Fruit fly (Drosophila melanogaster) whole organism, embryonic: Measurements from ENCODE around the gene CG33927.

ENCODE experiments used
- Antp ChIP-seq: fragments of 200-800 bp; sonication (Bioruptor generic); optimal IDR thresholded peaks from 3 replicates; lab custom pipeline; 2016; ENCODE audit warnings: missing biosample characterization, missing genetic modification characterization
- CG12071 ChIP-seq: fragments of 200-800 bp; sonication (Bioruptor generic); optimal IDR thresholded peaks from 3 replicates; lab custom pipeline; 2018; ENCODE audit warnings: missing biosample characterization, mild to moderate bottlenecking, missing genetic modification characterization
- CG12219 ChIP-seq: fragments of 200-800 bp; sonication (Bioruptor generic); optimal IDR thresholded peaks from 3 replicates; lab custom pipeline; 2018; ENCODE audit warnings: missing biosample characterization, mild to moderate bottlenecking, missing genetic modification characterization
- CG12391 ChIP-seq: fragments of 200-800 bp; sonication (Bioruptor generic); optimal IDR thresholded peaks from 3 replicates; lab custom pipeline; 2018; ENCODE audit warnings: missing biosample characterization, mild to moderate bottlenecking, missing genetic modification characterization, moderate library complexity
- CG13775 ChIP-seq: fragments of 200-800 bp; sonication (Bioruptor generic); optimal IDR thresholded peaks from 3 replicates; lab custom pipeline; 2017; ENCODE audit warnings: missing biosample characterization, mild to moderate bottlenecking, missing genetic modification characterization
- CG14860 ChIP-seq: fragments of 200-800 bp; sonication (Bioruptor generic); IDR thresholded peaks from 3 replicates; pipeline ENCODE4 v1.3.6; 2022; ENCODE audit warnings: missing biosample characterization, missing genetic modification characterization; ENCODE audit not compliant: partially characterized antibody
- CG15011 ChIP-seq: fragments of 200-800 bp; sonication (Bioruptor generic); optimal IDR thresholded peaks from 3 replicates; lab custom pipeline; 2018; ENCODE audit warnings: missing biosample characterization, mild to moderate bottlenecking, missing genetic modification characterization
- CG17385 ChIP-seq: fragments of 200-800 bp; sonication (Bioruptor generic); optimal IDR thresholded peaks from 3 replicates; lab custom pipeline; 2018; ENCODE audit warnings: missing biosample characterization, mild to moderate bottlenecking, missing genetic modification characterization
- CG18011 ChIP-seq: fragments of 200-800 bp; sonication (Bioruptor generic); optimal IDR thresholded peaks from 2 replicates; lab custom pipeline; 2017; ENCODE audit warnings: missing biosample characterization, missing genetic modification characterization, mild to moderate bottlenecking, moderate library complexity, missing genotype
- CG18764 ChIP-seq: fragments of 200-800 bp; sonication (Bioruptor generic); optimal IDR thresholded peaks from 3 replicates; lab custom pipeline; 2016; ENCODE audit warnings: missing biosample characterization, missing genetic modification characterization
- CG2678 ChIP-seq: fragments of 200-800 bp; sonication (Bioruptor generic); optimal IDR thresholded peaks from 3 replicates; lab custom pipeline; 2019; ENCODE audit warnings: missing biosample characterization, mild to moderate bottlenecking, missing genetic modification characterization, moderate library complexity
- CG31224 ChIP-seq: fragments of 200-800 bp; sonication (Bioruptor generic); IDR thresholded peaks from 2 replicates; pipeline ENCODE4 v1.3.6; 2022; ENCODE audit warnings: missing biosample characterization, missing genetic modification characterization
- CG3163 ChIP-seq: fragments of 200-800 bp; sonication (Bioruptor generic); optimal IDR thresholded peaks from 3 replicates; lab custom pipeline; 2016; ENCODE audit warnings: missing biosample characterization, missing genetic modification characterization
- CG3407 ChIP-seq: fragments of 200-800 bp; sonication (Bioruptor generic); optimal IDR thresholded peaks from 2 replicates; lab custom pipeline; 2018; ENCODE audit warnings: missing biosample characterization, mild to moderate bottlenecking, missing genetic modification characterization
- CG3726 ChIP-seq: fragments of 200-800 bp; sonication (Bioruptor generic); IDR thresholded peaks from 3 replicates; pipeline ENCODE4, ENCODE4 v1.3.6; 2022; ENCODE audit warnings: missing biosample characterization, missing genetic modification characterization
- CG4282 ChIP-seq: fragments of 200-800 bp; sonication (Bioruptor generic); optimal IDR thresholded peaks from 2 replicates; lab custom pipeline; 2016; ENCODE audit warnings: missing biosample characterization, missing genetic modification characterization
- CG4360 ChIP-seq: fragments of 200-800 bp; sonication (Bioruptor generic); IDR thresholded peaks from 2 replicates; pipeline ENCODE4 v1.3.6; 2022; ENCODE audit warnings: missing biosample characterization, missing genetic modification characterization
- CG6791 ChIP-seq: fragments of 200-800 bp; sonication (Bioruptor generic); IDR thresholded peaks from 3 replicates; pipeline ENCODE4 v1.3.6; 2022; ENCODE audit warnings: missing biosample characterization, missing genetic modification characterization; ENCODE audit not compliant: partially characterized antibody
- CG7271 ChIP-seq: fragments of 200-800 bp; sonication (Bioruptor generic); optimal IDR thresholded peaks from 2 replicates; lab custom pipeline; 2018; ENCODE audit warnings: missing biosample characterization, mild to moderate bottlenecking, missing genetic modification characterization, moderate library complexity
- CrebB ChIP-seq: fragments of 200-800 bp; sonication (Bioruptor generic); optimal IDR thresholded peaks from 3 replicates; lab custom pipeline; 2018; ENCODE audit warnings: missing biosample characterization, mild to moderate bottlenecking, missing genetic modification characterization
- Dfd ChIP-seq, 2 experiments: fragments of >200 bp; optimal IDR thresholded peaks; 2 replicates each; lab custom pipeline; 2017; ENCODE audit warnings: missing biosample characterization in 2 of 2, missing genetic modification characterization in 2 of 2
- Hand ChIP-seq: fragments of 200-800 bp; sonication (Bioruptor generic); optimal IDR thresholded peaks from 2 replicates; lab custom pipeline; 2017; ENCODE audit warnings: mild to moderate bottlenecking, missing biosample characterization, missing genetic modification reagents, missing genetic modification characterization
- Hr51 ChIP-seq, 2 experiments: fragments of 200-800 bp; sonication (Bioruptor generic); optimal IDR thresholded peaks; 2 replicates in 1 of 2; 3 replicates in 1 of 2; lab custom pipeline; 2016 to 2018; ENCODE audit warnings: missing biosample characterization in 2 of 2, missing genetic modification characterization in 2 of 2, mild to moderate bottlenecking in 1 of 2, moderate library complexity in 1 of 2
- Hsf ChIP-seq: fragments of 200-800 bp; sonication (Bioruptor generic); optimal IDR thresholded peaks from 3 replicates; lab custom pipeline; 2016; ENCODE audit warnings: missing biosample characterization, missing genetic modification characterization
- Jarid2 ChIP-seq: fragments of 200-800 bp; sonication (Bioruptor generic); optimal IDR thresholded peaks from 3 replicates; lab custom pipeline; 2017; ENCODE audit warnings: mild to moderate bottlenecking, missing biosample characterization, missing genetic modification reagents, missing genetic modification characterization
- MESR4 ChIP-seq: fragments of 200-800 bp; sonication (Bioruptor generic); optimal IDR thresholded peaks from 2 replicates; lab custom pipeline; 2018; ENCODE audit warnings: missing biosample characterization, mild to moderate bottlenecking, missing genetic modification characterization, moderate library complexity
- Meics ChIP-seq: fragments of 200-800 bp; sonication (Bioruptor generic); optimal IDR thresholded peaks from 2 replicates; lab custom pipeline; 2017; ENCODE audit warnings: missing biosample characterization, mild to moderate bottlenecking, missing genetic modification characterization
- Nf-YC ChIP-seq: fragments of 200-800 bp; optimal IDR thresholded peaks from 3 replicates; lab custom pipeline; 2019; ENCODE audit warnings: missing biosample characterization, mild to moderate bottlenecking, missing genetic modification characterization, moderate library complexity
- Oli ChIP-seq: fragments of 200-800 bp; sonication (Bioruptor generic); optimal IDR thresholded peaks from 2 replicates; lab custom pipeline; 2018; ENCODE audit warnings: missing biosample characterization, mild to moderate bottlenecking, missing genetic modification characterization, moderate library complexity
- Ptx1 ChIP-seq: fragments of 200-800 bp; sonication (Bioruptor generic); IDR thresholded peaks from 2 replicates; pipeline ENCODE4 v1.3.6; 2022; ENCODE audit warnings: missing biosample characterization, missing genetic modification characterization
- Sox100B ChIP-seq: fragments of 200-800 bp; sonication (Bioruptor generic); optimal IDR thresholded peaks from 3 replicates; lab custom pipeline; 2018; ENCODE audit warnings: missing biosample characterization, mild to moderate bottlenecking, missing genetic modification characterization
- Taf1 ChIP-seq: fragments of 200-800 bp; sonication (Bioruptor generic); IDR thresholded peaks from 2 replicates; pipeline ENCODE4 v1.3.6; 2022; ENCODE audit warnings: missing biosample characterization, missing genetic modification characterization
- ac ChIP-seq: fragments of 200-800 bp; sonication (Bioruptor generic); optimal IDR thresholded peaks from 3 replicates; lab custom pipeline; 2017; ENCODE audit warnings: missing biosample characterization, mild to moderate bottlenecking, missing genetic modification characterization
- btn ChIP-seq: fragments of 200-800 bp; sonication (Bioruptor generic); optimal IDR thresholded peaks from 2 replicates; lab custom pipeline; 2016; ENCODE audit warnings: missing biosample characterization, missing genetic modification characterization
- dati ChIP-seq: fragments of 200-800 bp; sonication (Bioruptor generic); IDR thresholded peaks from 2 replicates; pipeline ENCODE4 v1.3.6; 2022; ENCODE audit warnings: missing biosample characterization, missing genetic modification characterization
- her ChIP-seq: fragments of 200-800 bp; sonication (Bioruptor generic); optimal IDR thresholded peaks from 2 replicates; lab custom pipeline; 2016; ENCODE audit warnings: missing biosample characterization, missing genetic modification characterization
- knrl ChIP-seq: fragments of 200-800 bp; sonication (Bioruptor generic); IDR thresholded peaks from 3 replicates; pipeline ENCODE4 v1.3.6; 2022; ENCODE audit warnings: missing biosample characterization, missing genetic modification characterization; ENCODE audit not compliant: partially characterized antibody
- lilli ChIP-seq: fragments of 200-800 bp; sonication (Bioruptor generic); optimal IDR thresholded peaks from 3 replicates; lab custom pipeline; 2016; ENCODE audit warnings: missing biosample characterization, missing genetic modification characterization
- nau ChIP-seq: fragments of 200-800 bp; sonication (Bioruptor generic); optimal IDR thresholded peaks from 3 replicates; lab custom pipeline; 2017; ENCODE audit warnings: missing biosample characterization, mild to moderate bottlenecking, missing genetic modification characterization, missing genetic modification reagents
- nmo ChIP-seq: fragments of 200-800 bp; sonication (Bioruptor generic); optimal IDR thresholded peaks from 2 replicates; lab custom pipeline; 2018; ENCODE audit warnings: missing biosample characterization, mild to moderate bottlenecking, missing genetic modification characterization, moderate library complexity
- pb ChIP-seq: fragments of 200-800 bp; sonication (Bioruptor generic); optimal IDR thresholded peaks from 3 replicates; lab custom pipeline; 2016; ENCODE audit warnings: missing biosample characterization, missing genetic modification characterization
- pita ChIP-seq: fragments of 200-800 bp; sonication (Bioruptor generic); optimal IDR thresholded peaks from 2 replicates; lab custom pipeline; 2017; ENCODE audit warnings: missing biosample characterization, mild to moderate bottlenecking, missing genetic modification characterization
- slbo ChIP-seq: fragments of 200-800 bp; sonication (Bioruptor generic); IDR thresholded peaks from 2 replicates; pipeline ENCODE4 v1.3.6; 2022; ENCODE audit warnings: missing biosample characterization, missing genetic modification characterization
- unc-4 ChIP-seq: fragments of 200-800 bp; sonication (Bioruptor generic); IDR thresholded peaks from 2 replicates; pipeline ENCODE4 v1.3.6; 2022; ENCODE audit warnings: missing biosample characterization, missing genetic modification characterization; ENCODE audit not compliant: partially characterized antibody
- vvl ChIP-seq: fragments of 200-800 bp; sonication (Bioruptor generic); IDR thresholded peaks from 2 replicates; pipeline ENCODE4 v1.3.6; 2022; ENCODE audit warnings: missing biosample characterization, missing genetic modification characterization
- zfh1 ChIP-seq: fragments of 200-800 bp; sonication (Bioruptor generic); IDR thresholded peaks from 3 replicates; pipeline ENCODE4 v1.3.6; 2022; ENCODE audit warnings: missing biosample characterization, missing genetic modification characterization
- zfh2 ChIP-seq: fragments of 200-800 bp; sonication (Bioruptor generic); optimal IDR thresholded peaks from 2 replicates; lab custom pipeline; 2016; ENCODE audit warnings: missing biosample characterization, missing genetic modification characterization

CG33927 gene

dm6 chr3R:4658991-4659933 is 31.1 kb downstream of the CG33927 start, which contains the start of gene smash (continued):
- TF ChIP-seq her (GFP tag; lab: Kevin White, UChicago) (peak; percentile 65), CG12219 (GFP tag; lab: Kevin White, UChicago) (no peak), nmo (GFP tag; lab: Kevin White, UChicago) (peak; percentile 58), CG3163 (GFP tag; lab: Kevin White, UChicago) (peak; percentile 25), CG6791 (GFP tag; lab: Robert Waterston, UW) (peak; percentile 64), CG3407 (GFP tag; lab: Kevin White, UChicago) (no peak), Ptx1 (GFP tag; lab: Robert Waterston, UW) (no peak), vvl (GFP tag; lab: Robert Waterston, UW) (peak; percentile 72), nau (peak; percentile 46), CG13775 (GFP tag; lab: Kevin White, UChicago) (no peak), CG31224 (peak; percentile 27; the same call in 1 of the 2 replicates), CG15011 (GFP tag; lab: Kevin White, UChicago) (peak; percentile 10), pb (peak; percentile 43), unc-4 (GFP tag; lab: Robert Waterston, UW) (peak; percentile 20; the same call in 1 of the 2 replicates), Meics (peak; percentile 5), MESR4 (GFP tag; lab: Kevin White, UChicago) (peak; percentile 53), lilli (GFP tag; lab: Kevin White, UChicago) (peak; percentile 48), zfh2 (GFP tag; lab: Kevin White, UChicago) (peak; percentile 12), CG7271 (tag; lab: Kevin White, UChicago) (no peak), CrebB (tag; lab: Kevin White, UChicago) (peak; percentile 37), Hr51 (GFP tag; optimal IDR thresholded peaks at IDR 0.05; lab: Kevin White, UChicago) (peak in 1 of 2 experiments; percentile 47), ac (no peak), Hsf (GFP tag; lab: Kevin White, UChicago) (no peak), Hand (no peak), zfh1 (GFP tag; lab: Robert Waterston, UW) (peak; percentile 16; the same call in 1 of the 3 replicates), CG3726 (no peak), CG14860 (GFP tag; lab: Robert Waterston, UW) (peak; percentile 49; the same call in 2 of the 3 replicates), btn (GFP tag; lab: Kevin White, UChicago) (peak; percentile 34), Dfd (GFP tag; optimal IDR thresholded peaks at IDR 0.05; lab: Kevin White, UChicago) (no peak), Sox100B (GFP tag; lab: Kevin White, UChicago) (no peak), CG12071 (GFP tag; lab: Kevin White, UChicago) (no peak), CG18011 (GFP tag; lab: Kevin White, UChicago) (no peak), Taf1 (no peak), CG4360 (GFP tag; lab: Robert Waterston, UW) (no peak), Jarid2 (peak; percentile 100), Nf-YC (peak; percentile 30), slbo (GFP tag; lab: Robert Waterston, UW) (peak; percentile 40; the same call in 1 of the 2 replicates), Antp (peak; percentile 27), CG17385 (peak; percentile 28), dati (GFP tag; lab: Robert Waterston, UW) (peak; percentile 9; the same call in 1 of the 2 replicates), CG12391 (tag; lab: Kevin White, UChicago) (peak; percentile 4), knrl (GFP tag; lab: Robert Waterston, UW) (no peak; the same call in 2 of the 3 replicates), CG4282 (GFP tag; lab: Kevin White, UChicago) (peak; percentile 10), Oli (tag; lab: Kevin White, UChicago) (no peak), pita (GFP tag; lab: Kevin White, UChicago) (peak; percentile 55), CG2678 (tag; lab: Kevin White, UChicago) (no peak), CG18764 (GFP tag; lab: Kevin White, UChicago) (no peak)
